Fruit fly (Drosophila melanogaster) whole organism, prepupa: Measurements from ENCODE around the gene homer.

ENCODE experiments used
- Blimp-1 ChIP-seq: fragments of 200-800 bp; sonication (Bioruptor generic); optimal IDR thresholded peaks from 3 replicates; lab custom pipeline; 2017; ENCODE audit warnings: missing biosample characterization, missing genetic modification characterization, mild to moderate bottlenecking, moderate library complexity, missing genetic modification reagents
- CG10631 ChIP-seq: fragments of 200-800 bp; sonication (Bioruptor generic); optimal IDR thresholded peaks from 2 replicates; lab custom pipeline; 2016; ENCODE audit warnings: missing biosample characterization, missing genetic modification characterization
- CG10669 ChIP-seq: fragments of 200-800 bp; sonication (Bioruptor generic); optimal IDR thresholded peaks from 3 replicates; lab custom pipeline; 2018; ENCODE audit warnings: missing biosample characterization, mild to moderate bottlenecking, missing genetic modification characterization, moderate library complexity
- CG11762 ChIP-seq: fragments of 200-800 bp; sonication (Bioruptor generic); optimal IDR thresholded peaks from 3 replicates; lab custom pipeline; 2016; ENCODE audit warnings: missing biosample characterization, missing genetic modification characterization; ENCODE audit not compliant: insufficient read depth
- CG15336 ChIP-seq: fragments of 200-800 bp; sonication (Bioruptor generic); IDR thresholded peaks from 2 replicates; pipeline ENCODE4 v1.3.6; 2022; ENCODE audit warnings: missing biosample characterization, missing genetic modification characterization
- CG1621 ChIP-seq: fragments of 200-800 bp; sonication (Bioruptor generic); optimal IDR thresholded peaks from 3 replicates; lab custom pipeline; 2018; ENCODE audit warnings: missing biosample characterization, mild to moderate bottlenecking, missing genetic modification characterization
- CG3032 ChIP-seq: fragments of 200-800 bp; optimal IDR thresholded peaks from 2 replicates; lab custom pipeline; 2019; ENCODE audit warnings: missing biosample characterization, mild to moderate bottlenecking, missing genetic modification characterization, moderate library complexity
- CG32006 ChIP-seq: fragments of 200-800 bp; sonication (Bioruptor generic); optimal IDR thresholded peaks from 3 replicates; lab custom pipeline; 2017; ENCODE audit warnings: missing biosample characterization, mild to moderate bottlenecking, missing genetic modification characterization
- CG34406 ChIP-seq: fragments of 200-800 bp; sonication (Bioruptor generic); optimal IDR thresholded peaks from 3 replicates; lab custom pipeline; 2016; ENCODE audit warnings: missing biosample characterization, missing genetic modification characterization
- CG3919 ChIP-seq: fragments of 200-800 bp; sonication (Bioruptor generic); optimal IDR thresholded peaks from 3 replicates; lab custom pipeline; 2016; ENCODE audit warnings: missing biosample characterization, missing genetic modification characterization
- CG4318 ChIP-seq: fragments of 200-800 bp; sonication (Bioruptor generic); optimal IDR thresholded peaks from 3 replicates; lab custom pipeline; 2017; ENCODE audit warnings: missing biosample characterization, mild to moderate bottlenecking, missing genetic modification characterization
- CG6163 ChIP-seq: fragments of 200-800 bp; sonication (Bioruptor generic); IDR thresholded peaks from 3 replicates; pipeline ENCODE4 v1.3.6; 2022; ENCODE audit warnings: missing biosample characterization, missing genetic modification characterization
- CG6276 ChIP-seq: fragments of 200-800 bp; sonication (Bioruptor generic); optimal IDR thresholded peaks from 2 replicates; lab custom pipeline; 2017; ENCODE audit warnings: missing biosample characterization, mild to moderate bottlenecking, missing genetic modification characterization
- CG6792 ChIP-seq: fragments of 200-800 bp; sonication (Bioruptor generic); optimal IDR thresholded peaks from 3 replicates; lab custom pipeline; 2016; ENCODE audit warnings: missing biosample characterization, missing genetic modification characterization
- CG6808 ChIP-seq: fragments of 200-800 bp; sonication (Bioruptor generic); optimal IDR thresholded peaks from 3 replicates; lab custom pipeline; 2017; ENCODE audit warnings: missing biosample characterization, missing genetic modification characterization, mild to moderate bottlenecking, moderate library complexity, missing genetic modification reagents
- CG7368 ChIP-seq: fragments of 200-800 bp; sonication (Bioruptor generic); optimal IDR thresholded peaks from 3 replicates; lab custom pipeline; 2016; ENCODE audit warnings: missing biosample characterization, missing genetic modification characterization
- CG8319 ChIP-seq: fragments of 200-800 bp; sonication (Bioruptor generic); optimal IDR thresholded peaks from 3 replicates; lab custom pipeline; 2016; ENCODE audit warnings: missing biosample characterization, missing genetic modification characterization
- CG9139 ChIP-seq: fragments of 200-800 bp; sonication (Bioruptor generic); optimal IDR thresholded peaks from 3 replicates; lab custom pipeline; 2017; ENCODE audit warnings: missing biosample characterization, mild to moderate bottlenecking, missing genetic modification characterization
- Eip75B ChIP-seq: fragments of 200-800 bp; sonication (Bioruptor generic); optimal IDR thresholded peaks from 3 replicates; lab custom pipeline; 2016; ENCODE audit warnings: missing biosample characterization, missing genetic modification characterization
- Eip78C ChIP-seq: fragments of 200-800 bp; sonication (Bioruptor generic); peaks from one replicate; lab custom pipeline; 2016; ENCODE audit warnings: missing biosample characterization, missing genetic modification characterization
- Eip93F ChIP-seq: fragments of 200-800 bp; sonication (Bioruptor generic); optimal IDR thresholded peaks from 2 replicates; lab custom pipeline; 2016; ENCODE audit warnings: missing biosample characterization, mild to moderate bottlenecking, missing genetic modification characterization
- Ets21C ChIP-seq: fragments of 200-800 bp; sonication (Bioruptor generic); optimal IDR thresholded peaks from 3 replicates; lab custom pipeline; 2016; ENCODE audit warnings: missing biosample characterization, missing genetic modification characterization
- Gug ChIP-seq: fragments of 200-800 bp; sonication (Bioruptor generic); IDR thresholded peaks from 2 replicates; pipeline ENCODE4 v1.3.6; 2022; ENCODE audit warnings: missing biosample characterization, missing genetic modification characterization
- Hr39 ChIP-seq: fragments of 200-800 bp; sonication (Bioruptor generic); optimal IDR thresholded peaks from 2 replicates; lab custom pipeline; 2016; ENCODE audit warnings: missing biosample characterization, missing genetic modification characterization
- Hr4 ChIP-seq: fragments of 200-800 bp; sonication (Bioruptor generic); optimal IDR thresholded peaks from 3 replicates; lab custom pipeline; 2016; ENCODE audit warnings: missing biosample characterization, missing genetic modification characterization
- Lpt ChIP-seq: fragments of 200-800 bp; sonication (Bioruptor generic); optimal IDR thresholded peaks from 3 replicates; lab custom pipeline; 2016; ENCODE audit warnings: missing biosample characterization, missing genetic modification characterization
- Met ChIP-seq: fragments of 200-800 bp; sonication (Bioruptor generic); optimal IDR thresholded peaks from 3 replicates; lab custom pipeline; 2016; ENCODE audit warnings: missing biosample characterization, missing genetic modification characterization
- Sox102F ChIP-seq: fragments of 200-800 bp; sonication (Bioruptor generic); optimal IDR thresholded peaks from 2 replicates; lab custom pipeline; 2016; ENCODE audit warnings: missing biosample characterization, mild to moderate bottlenecking, missing genetic modification characterization
- Sox14 ChIP-seq: fragments of 200-800 bp; sonication (Bioruptor generic); optimal IDR thresholded peaks from 3 replicates; lab custom pipeline; 2016; ENCODE audit warnings: missing biosample characterization, missing genetic modification characterization
- Sox15 ChIP-seq: fragments of 200-800 bp; sonication (Bioruptor generic); optimal IDR thresholded peaks from 3 replicates; lab custom pipeline; 2016; ENCODE audit warnings: missing biosample characterization, missing genetic modification characterization
- achi ChIP-seq: fragments of 200-800 bp; sonication (Bioruptor generic); optimal IDR thresholded peaks from 3 replicates; lab custom pipeline; 2016; ENCODE audit warnings: missing biosample characterization, missing genetic modification characterization
- acj6 ChIP-seq: fragments of 200-800 bp; sonication (Bioruptor generic); optimal IDR thresholded peaks from 3 replicates; lab custom pipeline; 2016; ENCODE audit warnings: missing biosample characterization, missing genetic modification characterization
- cyc ChIP-seq: fragments of 200-800 bp; sonication (Bioruptor generic); optimal IDR thresholded peaks from 3 replicates; lab custom pipeline; 2016; ENCODE audit warnings: missing biosample characterization, missing genetic modification characterization
- dac ChIP-seq: fragments of 200-800 bp; sonication (Bioruptor generic); optimal IDR thresholded peaks from 2 replicates; lab custom pipeline; 2017; ENCODE audit warnings: missing biosample characterization, mild to moderate bottlenecking, missing genetic modification characterization
- dsx ChIP-seq: fragments of 200-800 bp; optimal IDR thresholded peaks from 3 replicates; lab custom pipeline; 2019; ENCODE audit warnings: missing biosample characterization, mild to moderate bottlenecking, missing genetic modification characterization, moderate library complexity; ENCODE audit not compliant: poor library complexity, severe bottlenecking
- eg ChIP-seq: fragments of 200-800 bp; sonication (Bioruptor generic); IDR thresholded peaks from 3 replicates; pipeline ENCODE4 v1.3.6; 2022; ENCODE audit warnings: missing biosample characterization, missing genetic modification characterization
- esn ChIP-seq: fragments of 200-800 bp; sonication (Bioruptor generic); optimal IDR thresholded peaks from 2 replicates; lab custom pipeline; 2016; ENCODE audit warnings: missing biosample characterization, mild to moderate bottlenecking, missing genetic modification characterization, moderate library complexity
- fd59A ChIP-seq: fragments of 200-800 bp; sonication (Bioruptor generic); optimal IDR thresholded peaks from 2 replicates; lab custom pipeline; 2017; ENCODE audit warnings: missing biosample characterization, mild to moderate bottlenecking, missing genetic modification characterization, missing genetic modification reagents
- fd85E ChIP-seq: fragments of 200-800 bp; sonication (Bioruptor generic); optimal IDR thresholded peaks from 3 replicates; lab custom pipeline; 2016; ENCODE audit warnings: missing biosample characterization, missing genetic modification characterization
- net ChIP-seq: fragments of 200-800 bp; sonication (Bioruptor generic); optimal IDR thresholded peaks from 3 replicates; lab custom pipeline; 2016; ENCODE audit warnings: missing biosample characterization, missing genetic modification characterization
- pdm3 ChIP-seq: fragments of 200-800 bp; sonication (Bioruptor generic); optimal IDR thresholded peaks from 3 replicates; lab custom pipeline; 2016; ENCODE audit warnings: missing biosample characterization, missing genetic modification characterization
- salr ChIP-seq, 2 experiments: fragments of 200-800 bp; sonication (Bioruptor generic); optimal IDR thresholded peaks; 3 replicates each; lab custom pipeline; 2016 to 2018; ENCODE audit warnings: missing biosample characterization in 2 of 2, missing genetic modification characterization in 2 of 2, mild to moderate bottlenecking in 1 of 2
- spab ChIP-seq: fragments of 200-800 bp; sonication (Bioruptor generic); optimal IDR thresholded peaks from 2 replicates; lab custom pipeline; 2017; ENCODE audit warnings: missing biosample characterization, mild to moderate bottlenecking, missing genetic modification characterization, missing genetic modification reagents
- ss ChIP-seq, 2 experiments: fragments of 200-800 bp; sonication (Bioruptor generic); optimal IDR thresholded peaks; 2 replicates in 1 of 2; 3 replicates in 1 of 2; lab custom pipeline; 2017 to 2018; ENCODE audit warnings: mild to moderate bottlenecking in 2 of 2, missing biosample characterization in 2 of 2, missing genetic modification characterization in 2 of 2, moderate library complexity in 1 of 2
- svp ChIP-seq: fragments of 200-800 bp; sonication (Bioruptor generic); peaks from one replicate; lab custom pipeline; 2016; ENCODE audit warnings: missing biosample characterization, missing genetic modification characterization
- topi ChIP-seq: fragments of 200-800 bp; sonication (Bioruptor generic); optimal IDR thresholded peaks from 3 replicates; lab custom pipeline; 2016; ENCODE audit warnings: missing biosample characterization, missing genetic modification characterization
- vri ChIP-seq: fragments of 200-800 bp; sonication (Bioruptor generic); optimal IDR thresholded peaks from 3 replicates; lab custom pipeline; 2016; ENCODE audit warnings: missing biosample characterization, mild to moderate bottlenecking, missing genetic modification characterization

Gene homer

DNA sequence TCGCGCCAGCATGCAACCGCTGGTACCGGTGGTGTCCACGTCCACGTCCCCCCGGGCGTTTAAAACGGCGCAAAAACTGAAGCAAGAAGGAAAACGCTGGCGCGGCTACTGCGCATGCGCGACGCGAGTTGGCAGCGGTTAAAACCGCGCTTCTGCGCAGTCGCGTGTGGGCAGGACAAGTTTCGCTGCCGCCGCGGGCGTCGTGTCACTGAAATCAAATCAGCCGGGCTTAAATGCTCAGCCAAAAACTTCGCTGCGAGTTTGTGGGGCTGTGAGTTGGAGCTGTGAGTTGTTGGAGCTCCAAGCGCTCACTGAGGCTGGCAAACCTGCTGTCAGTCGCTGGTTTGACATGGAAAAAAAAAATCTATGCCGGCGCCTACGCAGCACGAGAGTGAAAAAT lies 18.1 kb downstream of the homer start:
- no peak for TF ChIP-seq CG6163 (GFP tag; lab: Robert Waterston, UW)
- no peak for TF ChIP-seq ss (GFP tag; optimal IDR thresholded peaks at IDR 0.05; lab: Kevin White, UChicago)
- no peak for TF ChIP-seq fd59A
- no peak for TF ChIP-seq Sox14 (GFP tag; lab: Kevin White, UChicago)
- no peak for TF ChIP-seq dac (GFP tag; lab: Kevin White, UChicago)
- no peak for TF ChIP-seq net (GFP tag; lab: Kevin White, UChicago)
- no peak for TF ChIP-seq CG3032 (tag; lab: Kevin White, UChicago)
- no peak for TF ChIP-seq CG6808 (GFP tag; lab: Kevin White, UChicago)
- TF ChIP-seq Ets21C (GFP tag; lab: Kevin White, UChicago): no peak

DNA sequence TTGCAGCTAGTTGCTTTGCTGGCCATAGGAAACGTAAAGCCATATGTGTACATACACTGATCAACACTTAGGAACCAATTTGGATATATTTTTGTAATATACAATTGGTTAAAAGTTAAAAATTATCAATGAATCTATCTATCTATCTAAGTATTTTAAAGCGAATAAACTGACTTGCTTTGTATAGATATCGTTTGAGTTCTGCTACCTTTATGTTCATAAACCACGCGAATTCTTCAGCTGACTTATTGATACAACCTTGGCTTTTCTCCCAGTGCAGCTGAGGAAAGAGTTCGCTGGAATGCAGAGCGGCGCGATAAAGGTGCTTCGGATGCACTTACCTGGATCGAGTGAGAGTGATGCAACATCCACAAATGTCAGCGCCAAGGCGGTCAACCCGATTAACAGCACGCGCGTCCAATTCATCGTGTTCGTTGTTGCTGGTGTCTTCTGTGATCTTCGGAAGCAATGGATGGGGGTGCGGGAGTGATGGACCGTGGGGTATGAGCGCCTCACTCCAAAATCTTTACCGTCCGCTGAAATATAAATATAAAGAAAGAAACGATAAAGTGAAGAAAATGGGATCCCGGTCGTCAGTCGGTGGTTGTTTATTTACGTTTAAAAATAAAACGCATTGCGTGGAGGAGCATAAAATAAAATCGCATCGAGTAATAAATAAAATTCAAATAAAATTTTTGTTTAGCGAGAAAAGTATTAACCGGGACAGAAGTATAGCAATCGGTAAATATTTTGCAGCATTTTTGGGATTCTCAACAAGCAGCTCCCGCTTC lies 21.6 kb downstream of the homer start:
- TF ChIP-seq salr (GFP tag; optimal IDR thresholded peaks at IDR 0.05; lab: Kevin White, UChicago): no peak
- peak; percentile 3 for TF ChIP-seq pdm3
- TF ChIP-seq acj6 (GFP tag; lab: Kevin White, UChicago): peak; percentile 38
- TF ChIP-seq CG4318: no peak
- TF ChIP-seq achi: peak; percentile 24
- peak; percentile 35 for TF ChIP-seq CG6792 (GFP tag; lab: Kevin White, UChicago)
- TF ChIP-seq svp (GFP tag; lab: Kevin White, UChicago): peak; percentile 57
- TF ChIP-seq Eip93F (GFP tag; lab: Kevin White, UChicago): no peak
- TF ChIP-seq spab (GFP tag; lab: Kevin White, UChicago): peak; percentile 18
- peak; percentile 89 for TF ChIP-seq Eip78C (GFP tag; lab: Kevin White, UChicago)
- no peak for TF ChIP-seq CG9139 (GFP tag; lab: Kevin White, UChicago)
- peak; percentile 45 for TF ChIP-seq Eip75B (GFP tag; lab: Kevin White, UChicago)
- peak; percentile 38 for TF ChIP-seq esn (GFP tag; lab: Kevin White, UChicago)
- peak; percentile 48 for TF ChIP-seq CG3919 (GFP tag; lab: Kevin White, UChicago)
- peak; percentile 21 for TF ChIP-seq CG6808 (GFP tag; lab: Kevin White, UChicago)
- TF ChIP-seq Blimp-1: peak; percentile 72
- no peak for TF ChIP-seq eg (GFP tag; lab: Robert Waterston, UW)
- TF ChIP-seq Hr4 (GFP tag; lab: Kevin White, UChicago): no peak
- peak; percentile 21 for TF ChIP-seq Sox15
- TF ChIP-seq Gug (GFP tag; lab: Robert Waterston, UW): no peak
- TF ChIP-seq Met (GFP tag; lab: Kevin White, UChicago): peak; percentile 40
- no peak for TF ChIP-seq fd85E
- no peak for TF ChIP-seq Sox102F (GFP tag; lab: Kevin White, UChicago)
- TF ChIP-seq CG10631 (GFP tag; lab: Kevin White, UChicago): peak; percentile 1
- no peak for TF ChIP-seq CG6163 (GFP tag; lab: Robert Waterston, UW)
- TF ChIP-seq dsx (GFP tag; lab: Kevin White, UChicago): peak; percentile 20
- no peak for TF ChIP-seq CG6276 (GFP tag; lab: Kevin White, UChicago)
- peak; percentile 8 for TF ChIP-seq CG32006
- peak; percentile 24 for TF ChIP-seq topi (GFP tag; lab: Kevin White, UChicago)
- peak; percentile 5 for TF ChIP-seq Sox14 (GFP tag; lab: Kevin White, UChicago)
- TF ChIP-seq net (GFP tag; lab: Kevin White, UChicago): peak; percentile 13
- TF ChIP-seq CG1621: no peak
- TF ChIP-seq CG15336 (GFP tag; lab: Robert Waterston, UW): no peak
- TF ChIP-seq CG11762 (GFP tag; lab: Kevin White, UChicago): no peak
- TF ChIP-seq Hr39: peak; percentile 26
- no peak for TF ChIP-seq CG7368 (GFP tag; lab: Kevin White, UChicago)
- TF ChIP-seq CG3032 (tag; lab: Kevin White, UChicago): peak; percentile 15
- TF ChIP-seq cyc: no peak
- TF ChIP-seq CG10669 (GFP tag; lab: Kevin White, UChicago): peak; percentile 57
- no peak for TF ChIP-seq dac (GFP tag; lab: Kevin White, UChicago)
- no peak for TF ChIP-seq Lpt (GFP tag; lab: Kevin White, UChicago)
- TF ChIP-seq CG8319: no peak
- peak; percentile 5 for TF ChIP-seq CG34406 (GFP tag; lab: Kevin White, UChicago)
- TF ChIP-seq vri (GFP tag; lab: Kevin White, UChicago): peak; percentile 32
